Worm (Caenorhabditis elegans) whole organism, L4/young adult: ENCODE measurements around the gene fipr-16.

Experiments
- W03F9.2 ChIP-seq: fragments of 150-350 bp; optimal IDR thresholded peaks from 2 replicates; lab custom pipeline; 2014; ENCODE audit warnings: missing biosample characterization, missing genetic modification characterization
- dao-5 ChIP-seq: sonication (generic microtip); optimal IDR thresholded peaks from 2 replicates; lab custom pipeline; 2016; ENCODE audit warnings: missing genotype, missing genetic modification characterization, moderate library complexity, missing compliant biosample characterization
- him-1 ChIP-seq: sonication (generic microtip); optimal IDR thresholded peaks from 2 replicates; lab custom pipeline; 2016; ENCODE audit warnings: missing genotype, missing genetic modification reagents, missing genetic modification characterization, missing compliant biosample characterization

DNA sequence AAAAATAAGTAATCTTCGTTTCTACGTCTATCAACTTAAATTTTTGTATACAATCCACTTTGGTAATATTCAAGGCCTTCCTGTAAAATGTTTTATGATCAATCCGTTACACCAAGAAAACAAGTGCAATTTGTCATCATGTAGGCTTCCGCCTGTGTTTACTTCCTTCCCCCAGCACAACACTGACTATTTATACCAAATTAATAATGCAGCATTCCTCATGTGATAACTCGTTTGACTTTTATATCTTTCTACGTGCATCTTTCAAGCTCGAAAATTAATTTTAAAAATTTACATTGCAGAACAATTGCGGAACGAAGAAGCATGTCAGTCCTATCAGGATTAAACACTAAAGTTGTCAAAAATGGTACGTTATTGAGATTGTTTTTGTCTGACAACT is 36.3 kb downstream of the fipr-16 start, which contains the start of gene gsto-2:
- TF ChIP-seq W03F9.2 (tag; lab: Kevin White, UChicago), result no peak
- TF ChIP-seq him-1 (tag; lab: Kevin White, UChicago), result no peak
- TF ChIP-seq dao-5 (tag; lab: Kevin White, UChicago), result no peak
